Worm (Caenorhabditis elegans) whole organism, young adult: ENCODE results near the gene dgk-4.

Experiments used
- nfya-1 ChIP-seq: sonication (generic microtip); optimal IDR thresholded peaks from 2 replicates; lab custom pipeline; 2017; ENCODE audit warnings: antibody characterized with exemption, missing compliant biosample characterization, missing genetic modification characterization, borderline replicate concordance; ENCODE audit not compliant: insufficient read depth
- unc-62 ChIP-seq: fragments of 150-350 bp; optimal IDR thresholded peaks from 2 replicates; lab custom pipeline; 2014; ENCODE audit warnings: missing biosample characterization, missing genetic modification reagents, missing genetic modification characterization
- ztf-18 ChIP-seq: sonication (generic microtip); optimal IDR thresholded peaks from 2 replicates; lab custom pipeline; 2016; ENCODE audit warnings: missing genotype, mild to moderate bottlenecking, missing genetic modification characterization, missing compliant biosample characterization
- ztf-26 ChIP-seq: sonication (generic microtip); optimal IDR thresholded peaks from 2 replicates; lab custom pipeline; 2017; ENCODE audit warnings: missing genetic modification characterization, missing compliant biosample characterization

ce11 chrIV:8595317-8595716 lies 35.8 kb upstream of the dgk-4 start, which contains the start of gene Y59H11AR.3:
- no peak for TF ChIP-seq unc-62 (GFP tag; lab: Kevin White, UChicago)
- no peak for TF ChIP-seq ztf-18 (tag; lab: Kevin White, UChicago)
- TF ChIP-seq ztf-26 = no peak
- no peak for TF ChIP-seq nfya-1 (tag; lab: Kevin White, UChicago)
